Fruit fly (Drosophila melanogaster): Measurements from ENCODE around the gene CG6908.
A peak's percentile ranks its signal among the peaks of the same experiment; 100 is the strongest.

CG6908 gene

dm6 chr3R:11673955-11674663, 15.7 kb downstream of the CG6908 start, which contains the start of gene CG14715 (continued):
- TF ChIP-seq CG11723 (GFP tag; optimal IDR thresholded peaks at IDR 0.05) (no peak), CG10462 (GFP tag; optimal IDR thresholded peaks at IDR 0.05) (no peak), HLHmδ (GFP tag; optimal IDR thresholded peaks at IDR 0.05) (no peak), CrebB (tag; optimal IDR thresholded peaks at IDR 0.05) (no peak), Blimp-1 (GFP tag; optimal IDR thresholded peaks at IDR 0.05) (peak; percentile 37), gro (GFP tag; optimal IDR thresholded peaks at IDR 0.05) (peak; percentile 28), br (optimal IDR thresholded peaks at IDR 0.05) (no peak), CG12104 (GFP tag; optimal IDR thresholded peaks at IDR 0.05) (no peak), CG12155 (GFP tag; optimal IDR thresholded peaks at IDR 0.05) (peak; percentile 42), CG9437 (GFP tag; optimal IDR thresholded peaks at IDR 0.05) (no peak), dimm (GFP tag; IDR thresholded peaks at IDR 0.05) (no peak), CG1603 (tag; optimal IDR thresholded peaks at IDR 0.05) (no peak), Ada2b (GFP tag; IDR thresholded peaks at IDR 0.05) (no peak), CG17361 (GFP tag; IDR thresholded peaks at IDR 0.05) (peak; percentile 60; the same call in 2 of the 3 replicates), Neu2 (GFP tag; optimal IDR thresholded peaks at IDR 0.05; ENCODE audit: borderline replicate concordance) (no peak), Hr39 (optimal IDR thresholded peaks at IDR 0.05) (no peak), CG33557 (GFP tag; optimal IDR thresholded peaks at IDR 0.05) (no peak), Med (GFP tag) (peak; percentile 55), grn (GFP tag; optimal IDR thresholded peaks at IDR 0.05) (peak; percentile 98), CG10543 (GFP tag; optimal IDR thresholded peaks at IDR 0.05) (no peak), odd (GFP tag; optimal IDR thresholded peaks at IDR 0.05) (no peak), CG17328 (GFP tag; IDR thresholded peaks at IDR 0.05) (no peak), pita (GFP tag; optimal IDR thresholded peaks at IDR 0.05) (no peak), Chrac-16 (GFP tag; optimal IDR thresholded peaks at IDR 0.05) (peak; percentile 39), seq (GFP tag; IDR thresholded peaks at IDR 0.05) (no peak), chif (GFP tag; optimal IDR thresholded peaks at IDR 0.05) (peak; percentile 20 to 34), HLH4C (GFP tag; IDR thresholded peaks at IDR 0.05; ENCODE audit: partially characterized antibody) (no peak), CG10274 (GFP tag; optimal IDR thresholded peaks at IDR 0.05) (no peak), gsb (GFP tag; IDR thresholded peaks at IDR 0.05) (no peak), ato (GFP tag; IDR thresholded peaks at IDR 0.05; ENCODE audit: partially characterized antibody) (no peak), sim (GFP tag; IDR thresholded peaks at IDR 0.05) (no peak), CG10565 (GFP tag; optimal IDR thresholded peaks at IDR 0.05) (no peak), Xbp1 (GFP tag; optimal IDR thresholded peaks at IDR 0.05) (peak; percentile 67), wor (GFP tag; IDR thresholded peaks at IDR 0.05) (no peak), Doc2 (GFP tag; IDR thresholded peaks at IDR 0.05) (no peak), chinmo (GFP tag; IDR thresholded peaks at IDR 0.05; ENCODE audit: partially characterized antibody) (no peak), H2.0 (GFP tag; IDR thresholded peaks at IDR 0.05) (peak; percentile 47; the same call in 1 of the 2 replicates), Nf-YB (GFP tag; optimal IDR thresholded peaks at IDR 0.05) (peak; percentile 8), CG6791 (GFP tag; IDR thresholded peaks at IDR 0.05; ENCODE audit: partially characterized antibody) (no peak), CG31441 (GFP tag; IDR thresholded peaks at IDR 0.05) (peak; percentile 64), Dip2 (GFP tag; IDR thresholded peaks at IDR 0.05) (no peak), Lhr (GFP tag; optimal IDR thresholded peaks at IDR 0.05) (peak; percentile 89), al (GFP tag; IDR thresholded peaks at IDR 0.05) (0 out of 2 replicates have a peak, but pooled peaks have one; percentile 19), CG1647 (GFP tag; optimal IDR thresholded peaks at IDR 0.05) (no peak), Spps (tag; optimal IDR thresholded peaks at IDR 0.05) (no peak), CG12744 (GFP tag; optimal IDR thresholded peaks at IDR 0.05) (peak; percentile 13), nerfin-1 (tag; optimal IDR thresholded peaks at IDR 0.05) (peak; percentile 17), Atf6 (GFP tag; IDR thresholded peaks at IDR 0.05) (peak; percentile 34; the same call in 1 of the 2 replicates), Dad (GFP tag; optimal IDR thresholded peaks at IDR 0.05) (peak; percentile 29), jigr1 (GFP tag; IDR thresholded peaks at IDR 0.05) (no peak), ken (GFP tag; IDR thresholded peaks at IDR 0.05) (no peak)
